Worm (Caenorhabditis elegans): ENCODE results near the gene ZK896.4.

DNA sequence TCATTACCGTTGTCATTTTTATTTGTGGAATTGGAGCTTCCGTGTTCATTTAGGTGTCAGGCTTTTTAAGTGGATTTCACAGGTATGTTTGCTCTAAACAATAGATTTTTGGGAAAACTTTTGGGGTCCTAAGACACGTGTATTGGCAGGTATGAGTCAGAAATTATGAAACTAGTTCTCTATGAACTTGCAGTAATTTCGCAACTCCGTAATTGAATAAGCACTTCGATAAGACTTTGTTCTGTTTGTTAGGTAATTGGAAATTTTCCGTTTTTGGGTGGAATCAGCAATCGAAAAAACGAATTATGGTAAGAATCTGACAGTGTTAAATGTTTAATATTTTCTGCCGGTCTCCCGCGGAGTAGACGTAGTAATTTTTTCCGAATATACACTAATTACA is 14.1 kb upstream of the ZK896.4 start:
- TF ChIP-seq snpc-4 (GFP tag; optimal IDR thresholded peaks at IDR 0.05) = no peak
- no peak for TF ChIP-seq snpc-4 (tag; optimal IDR thresholded peaks at IDR 0.05)
- no peak for TF ChIP-seq mxl-1 (tag; optimal IDR thresholded peaks at IDR 0.05)
- TF ChIP-seq ZK185.1 (tag; optimal IDR thresholded peaks at IDR 0.05; ENCODE audit: poor library complexity, severe bottlenecking) = no peak
- no peak for TF ChIP-seq bed-1 (GFP tag; IDR thresholded peaks at IDR 0.05)
- TF ChIP-seq unc-62 (GFP tag; optimal IDR thresholded peaks at IDR 0.05) = no peak
- TF ChIP-seq C06A6.2 (GFP tag; conservative IDR thresholded peaks at IDR 0.05) = no peak
